Worm (Caenorhabditis elegans) whole organism, L2 larva: ENCODE measurements around the gene F26F2.3.

Experiments used
- R02D3.7 ChIP-seq: fragments of 150-350 bp; optimal IDR thresholded peaks from 2 replicates; lab custom pipeline; 2014; ENCODE audit warnings: missing biosample characterization, missing genetic modification characterization
- blmp-1 ChIP-seq: sonication (generic microtip); optimal IDR thresholded peaks from 2 replicates; lab custom pipeline; 2017; ENCODE audit warnings: missing genetic modification characterization, mild to moderate bottlenecking, missing compliant biosample characterization, antibody characterized with exemption, moderate library complexity; ENCODE audit not compliant: insufficient read depth
- dmd-4 ChIP-seq: sonication (generic microtip); optimal IDR thresholded peaks from 2 replicates; lab custom pipeline; 2017; ENCODE audit warnings: missing biosample characterization, missing genetic modification characterization
- lin-13 ChIP-seq: fragments of 150-350 bp; optimal IDR thresholded peaks from 2 replicates; lab custom pipeline; 2014; ENCODE audit warnings: missing biosample characterization, missing genetic modification reagents, missing genetic modification characterization

F26F2.3 gene

DNA sequence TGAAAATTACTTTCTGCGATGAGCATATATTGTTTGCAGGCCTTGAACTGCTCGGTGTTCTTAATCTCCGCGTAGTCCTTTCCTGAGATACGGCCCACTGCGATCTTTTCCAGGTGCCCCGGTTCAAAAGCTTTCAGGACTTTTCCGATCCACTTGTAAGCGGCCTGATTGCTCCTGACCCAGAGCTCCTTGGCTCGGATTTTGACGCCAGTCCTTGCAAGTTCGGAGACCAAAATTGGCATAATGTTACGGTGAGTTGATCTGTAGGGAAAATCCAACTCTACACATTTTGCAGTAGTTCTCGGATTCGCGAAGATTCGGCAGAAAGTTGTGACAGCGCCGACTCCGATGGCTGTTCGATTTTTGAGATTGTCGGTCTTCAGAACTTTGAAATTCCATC lies 49.3 kb downstream of the F26F2.3 start:
- no peak for TF ChIP-seq dmd-4
- no peak for TF ChIP-seq lin-13 (GFP tag; lab: Kevin White, UChicago)
- no peak for TF ChIP-seq R02D3.7 (tag; lab: Kevin White, UChicago)
- no peak for TF ChIP-seq blmp-1 (tag; lab: Kevin White, UChicago)
